Worm (Caenorhabditis elegans): ENCODE measurements around the gene srt-50.

- TF ChIP-seq ztf-11 (tag; optimal IDR thresholded peaks at IDR 0.05) (no peak), Y105C5A.15 (GFP tag; IDR thresholded peaks at IDR 0.05) (no peak), nhr-77 (tag; optimal IDR thresholded peaks at IDR 0.05) (no peak), Y48G9A.11 (GFP tag; IDR thresholded peaks at IDR 0.05) (no peak), egl-43 (GFP tag; IDR thresholded peaks at IDR 0.05) (no peak), jun-1 (tag; optimal IDR thresholded peaks at IDR 0.05) (no peak), lin-13 (GFP tag; optimal IDR thresholded peaks at IDR 0.05) (no peak), unc-39 (tag; optimal IDR thresholded peaks at IDR 0.05) (no peak), nhr-25 (tag; optimal IDR thresholded peaks at IDR 0.05; ENCODE audit: borderline replicate concordance, insufficient read depth) (no peak), nhr-10 (tag; optimal IDR thresholded peaks at IDR 0.05) (no peak), sdz-12 (GFP tag; optimal IDR thresholded peaks at IDR 0.05) (no peak)
Observed at ce11 chrIV:15041124-15041523, 33.4 kb upstream of the srt-50 start.
